Worm (Caenorhabditis elegans) whole organism, L4 larva: ENCODE measurements around the gene dpy-9.

Experiments
- F37D6.2 ChIP-seq: sonication (generic microtip); optimal IDR thresholded peaks from 2 replicates; lab custom pipeline; 2016; ENCODE audit warnings: mild to moderate bottlenecking, missing genetic modification characterization, missing compliant biosample characterization
- F49E8.2 ChIP-seq: sonication (generic microtip); optimal IDR thresholded peaks from 2 replicates; lab custom pipeline; 2016; ENCODE audit warnings: missing compliant biosample characterization, mild to moderate bottlenecking, missing genetic modification characterization, borderline replicate concordance
- T20F7.1 ChIP-seq: fragments of 200-800 bp; sonication (Bioruptor generic); optimal IDR thresholded peaks from 2 replicates; lab custom pipeline; 2018; ENCODE audit warnings: mild to moderate bottlenecking, missing genetic modification characterization, missing compliant biosample characterization
- Y75B8A.6 ChIP-seq: fragments of 200-800 bp; sonication (Bioruptor generic); IDR thresholded peaks from 2 replicates; pipeline ENCODE4 v1.3.6; 2022; ENCODE audit warnings: missing genetic modification reagents, missing genetic modification characterization, missing compliant biosample characterization
- aha-1 ChIP-seq: fragments of 150-350 bp; peaks from one replicate; lab custom pipeline; 2014; ENCODE audit warnings: missing biosample characterization, missing genetic modification characterization
- aly-2 ChIP-seq: sonication (generic microtip); optimal IDR thresholded peaks from 2 replicates; lab custom pipeline; 2018; ENCODE audit warnings: missing biosample characterization, missing genetic modification characterization
- attf-4 ChIP-seq: sonication (generic microtip); optimal IDR thresholded peaks from 3 replicates; lab custom pipeline; 2017; ENCODE audit warnings: missing biosample characterization, missing genetic modification characterization
- ceh-62 ChIP-seq: sonication (generic microtip); optimal IDR thresholded peaks from 2 replicates; lab custom pipeline; 2017; ENCODE audit warnings: missing biosample characterization, missing genetic modification characterization
- ctbp-1 ChIP-seq: fragments of 200-800 bp; sonication (Bioruptor generic); IDR thresholded peaks from 2 replicates; pipeline ENCODE4 v1.3.6; 2022; ENCODE audit warnings: missing genetic modification reagents, missing genetic modification characterization, missing compliant biosample characterization
- daf-16 ChIP-seq, 3 experiments: sonication (generic microtip); optimal IDR thresholded peaks; 2 replicates each; lab custom pipeline; 2016 to 2017; ENCODE audit warnings: missing genetic modification characterization in 3 of 3, missing genetic modification reagents in 3 of 3, mild to moderate bottlenecking in 2 of 3, missing compliant biosample characterization in 2 of 3, missing biosample characterization in 1 of 3, moderate library complexity in 1 of 3
- daf-8 ChIP-seq: fragments of 200-800 bp; sonication (Bioruptor generic); IDR thresholded peaks from 2 replicates; pipeline ENCODE4 v1.3.6; 2022; ENCODE audit warnings: missing genetic modification characterization, missing compliant biosample characterization
- dmd-6 ChIP-seq: fragments of 200-800 bp; sonication (Bioruptor generic); IDR thresholded peaks from 2 replicates; pipeline ENCODE4 v1.3.6; 2022; ENCODE audit warnings: missing genetic modification reagents, missing genetic modification characterization, missing compliant biosample characterization
- dmd-8 ChIP-seq: fragments of 200-800 bp; sonication (Bioruptor generic); IDR thresholded peaks from 2 replicates; pipeline ENCODE4 v1.3.6; 2022; ENCODE audit warnings: missing genetic modification characterization, missing compliant biosample characterization
- duxl-1 ChIP-seq: sonication (generic microtip); optimal IDR thresholded peaks from 2 replicates; lab custom pipeline; 2016; ENCODE audit warnings: mild to moderate bottlenecking, missing genetic modification characterization, moderate library complexity, missing compliant biosample characterization; ENCODE audit not compliant: poor library complexity
- dve-1 ChIP-seq: sonication (generic microtip); optimal IDR thresholded peaks from 2 replicates; lab custom pipeline; 2017; ENCODE audit warnings: antibody characterized with exemption, mild to moderate bottlenecking, missing genetic modification characterization, missing compliant biosample characterization; ENCODE audit not compliant: insufficient read depth
- egl-43 ChIP-seq: fragments of 200-800 bp; sonication (Bioruptor generic); IDR thresholded peaks from 2 replicates; pipeline ENCODE4 v1.3.6; 2022; ENCODE audit warnings: missing genetic modification reagents, missing genetic modification characterization, missing compliant biosample characterization
- fos-1 ChIP-seq: fragments of 150-350 bp; optimal IDR thresholded peaks from 2 replicates; lab custom pipeline; 2014; ENCODE audit warnings: missing biosample characterization, missing genetic modification characterization
- hif-1 ChIP-seq, 2 experiments: sonication (generic microtip); optimal IDR thresholded peaks; 2 replicates each; lab custom pipeline; 2016 to 2017; ENCODE audit warnings: missing compliant biosample characterization in 2 of 2, missing genetic modification characterization in 2 of 2, missing genetic modification reagents in 2 of 2, missing genotype in 2 of 2, mild to moderate bottlenecking in 1 of 2
- hlh-11 ChIP-seq: fragments of 200-800 bp; sonication (Bioruptor generic); optimal IDR thresholded peaks from 2 replicates; lab custom pipeline; 2018; ENCODE audit warnings: mild to moderate bottlenecking, missing genetic modification characterization, missing compliant biosample characterization
- hlh-30 ChIP-seq: sonication (generic microtip); optimal IDR thresholded peaks from 2 replicates; lab custom pipeline; 2017; ENCODE audit warnings: antibody characterized with exemption, mild to moderate bottlenecking, missing genetic modification characterization, missing compliant biosample characterization; ENCODE audit not compliant: insufficient read depth
- lin-13 ChIP-seq: fragments of 150-350 bp; optimal IDR thresholded peaks from 2 replicates; lab custom pipeline; 2014; ENCODE audit warnings: missing biosample characterization, missing genetic modification reagents, missing genetic modification characterization
- lin-29 ChIP-seq: fragments of 200-800 bp; sonication (Bioruptor generic); IDR thresholded peaks from 2 replicates; pipeline ENCODE4 v1.3.6; 2022; ENCODE audit warnings: missing genetic modification reagents, missing genetic modification characterization, missing compliant biosample characterization
- lsy-2 ChIP-seq, 2 experiments: fragments of 150-350 bp in 1 of 2; sonication (generic microtip) in 1 of 2; optimal IDR thresholded peaks; 2 replicates each; lab custom pipeline; 2014 to 2017; ENCODE audit warnings: missing biosample characterization in 2 of 2, missing genetic modification characterization in 2 of 2
- madf-5 ChIP-seq, 2 experiments: fragments of 200-800 bp; sonication (Bioruptor generic); IDR thresholded peaks; 2 replicates each; pipeline ENCODE4 v1.3.6; 2022; ENCODE audit warnings: missing compliant biosample characterization in 2 of 2, missing genetic modification characterization in 2 of 2
- mdl-1 ChIP-seq, 2 experiments: fragments of 150-350 bp in 1 of 2; sonication (generic microtip) in 1 of 2; optimal IDR thresholded peaks; 2 replicates each; lab custom pipeline; 2014 to 2017; ENCODE audit warnings: missing biosample characterization in 2 of 2, missing genetic modification characterization in 2 of 2
- mep-1 ChIP-seq: fragments of 150-350 bp; sonication (generic microtip); optimal IDR thresholded peaks from 3 replicates; lab custom pipeline; 2014; ENCODE audit warnings: missing biosample characterization, missing genetic modification characterization
- mxl-3 ChIP-seq: fragments of 200-800 bp; sonication (Bioruptor generic); optimal IDR thresholded peaks from 2 replicates; lab custom pipeline; 2018; ENCODE audit warnings: mild to moderate bottlenecking, missing genetic modification characterization, missing compliant biosample characterization
- nhr-28 ChIP-seq: fragments of 150-350 bp; optimal IDR thresholded peaks from 2 replicates; lab custom pipeline; 2014; ENCODE audit warnings: missing biosample characterization, missing genetic modification characterization
- nhr-42 ChIP-seq: fragments of 200-800 bp; sonication (Bioruptor generic); IDR thresholded peaks from 2 replicates; pipeline ENCODE4 v1.3.6; 2022; ENCODE audit warnings: missing genetic modification characterization, missing compliant biosample characterization
- nhr-48 ChIP-seq: sonication (generic microtip); optimal IDR thresholded peaks from 2 replicates; lab custom pipeline; 2016; ENCODE audit warnings: mild to moderate bottlenecking, missing genetic modification characterization, missing compliant biosample characterization
- nhr-77 ChIP-seq: fragments of 150-350 bp; optimal IDR thresholded peaks from 2 replicates; lab custom pipeline; 2014; ENCODE audit warnings: missing biosample characterization, missing genetic modification characterization
- php-3 ChIP-seq: fragments of 200-800 bp; sonication (Bioruptor generic); IDR thresholded peaks from 2 replicates; pipeline ENCODE4 v1.3.6; 2022; ENCODE audit warnings: missing genetic modification reagents, missing genetic modification characterization, missing compliant biosample characterization
- pqm-1 ChIP-seq: sonication (generic microtip); optimal IDR thresholded peaks from 2 replicates; lab custom pipeline; 2017; ENCODE audit warnings: missing biosample characterization, missing genetic modification characterization
- set-16 ChIP-seq: fragments of 200-800 bp; sonication (Bioruptor generic); IDR thresholded peaks from 2 replicates; pipeline ENCODE4 v1.3.6; 2022; ENCODE audit warnings: missing genetic modification reagents, missing genetic modification characterization, missing compliant biosample characterization
- snpc-1.2 ChIP-seq: fragments of 200-800 bp; sonication (Bioruptor generic); IDR thresholded peaks from 2 replicates; pipeline ENCODE4 v1.3.6; 2022; ENCODE audit warnings: missing genetic modification reagents, missing genetic modification characterization, missing compliant biosample characterization
- spr-1 ChIP-seq: sonication (generic microtip); optimal IDR thresholded peaks from 2 replicates; lab custom pipeline; 2016; ENCODE audit warnings: mild to moderate bottlenecking, missing genetic modification characterization, missing compliant biosample characterization
- spr-3 ChIP-seq: fragments of 200-800 bp; sonication (Bioruptor generic); optimal IDR thresholded peaks from 2 replicates; lab custom pipeline; 2018; ENCODE audit warnings: mild to moderate bottlenecking, missing genetic modification characterization, missing compliant biosample characterization
- tra-1 ChIP-seq: fragments of 200-800 bp; sonication (Bioruptor generic); IDR thresholded peaks from 2 replicates; pipeline ENCODE4 v1.3.6; 2022; ENCODE audit warnings: missing genetic modification reagents, missing genetic modification characterization, missing compliant biosample characterization
- unc-130 ChIP-seq: sonication (generic microtip); optimal IDR thresholded peaks from 2 replicates; lab custom pipeline; 2016; ENCODE audit warnings: missing genetic modification reagents, missing genetic modification characterization, missing compliant biosample characterization
- unc-39 ChIP-seq: sonication (generic microtip); optimal IDR thresholded peaks from 2 replicates; lab custom pipeline; 2017; ENCODE audit warnings: missing biosample characterization, missing genetic modification characterization
- unc-62 ChIP-seq, 3 experiments: fragments of 150-350 bp in 1 of 3; sonication (generic microtip); optimal IDR thresholded peaks in 2 of 3; peaks in 1 of 3; 1 replicate in 1 of 3; 2 replicates in 2 of 3; lab custom pipeline; 2014 to 2017; ENCODE audit warnings: missing biosample characterization in 3 of 3, missing genetic modification characterization in 3 of 3, missing genetic modification reagents in 3 of 3, missing genotype in 1 of 3
- zip-11 ChIP-seq: fragments of 200-800 bp; sonication (Bioruptor generic); IDR thresholded peaks from 2 replicates; pipeline ENCODE4 v1.3.6; 2022; ENCODE audit warnings: missing genetic modification characterization, missing compliant biosample characterization
- ztf-7 ChIP-seq: fragments of 150-350 bp; optimal IDR thresholded peaks from 2 replicates; lab custom pipeline; 2014; ENCODE audit warnings: missing biosample characterization, missing genetic modification characterization

dpy-9 gene

DNA sequence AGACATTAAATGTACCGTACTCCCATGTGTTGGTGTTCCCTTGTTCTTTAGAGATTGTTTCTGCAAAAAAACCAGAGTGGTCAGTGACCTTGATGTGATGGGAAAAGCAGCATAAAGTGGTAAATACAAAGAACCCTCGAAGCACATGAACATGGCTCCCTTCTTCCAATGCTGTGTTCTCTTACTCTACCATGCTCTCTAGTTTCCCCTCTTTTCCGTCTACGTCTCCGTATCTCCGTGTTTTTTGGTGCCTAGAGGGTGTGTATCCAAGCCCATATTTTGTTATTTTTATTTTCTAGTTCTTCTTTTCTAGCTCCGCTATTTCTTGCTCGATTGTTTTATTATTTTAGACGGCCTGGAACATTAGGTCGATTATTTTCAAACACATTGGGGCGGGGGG lies 47.6 kb upstream of the dpy-9 start (continued):
- TF ChIP-seq lin-29 (GFP tag; lab: Robert Waterston, UW) (no peak), hlh-30 (peak; percentile 54)

DNA sequence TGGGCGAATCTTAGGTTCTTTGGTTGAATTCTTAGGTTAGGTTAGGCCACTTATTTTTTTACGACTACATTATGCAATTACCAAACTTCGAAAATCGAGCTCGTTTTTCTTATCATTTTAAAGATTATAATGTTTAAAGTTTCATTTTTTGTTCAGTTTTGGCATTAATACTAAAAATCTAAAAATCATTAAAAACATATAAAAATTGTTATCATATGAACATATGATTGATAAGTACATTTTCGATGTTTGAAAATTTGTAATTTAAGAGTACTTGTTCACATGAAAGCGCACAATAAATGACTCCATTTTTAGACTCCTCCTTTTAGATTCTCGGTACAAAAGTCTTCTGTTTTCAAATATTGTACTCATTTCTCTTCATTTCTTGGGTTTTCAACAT lies 46.1 kb upstream of the dpy-9 start:
- TF ChIP-seq madf-5 (GFP tag; IDR thresholded peaks at IDR 0.05; lab: Robert Waterston, UW) (no peak), nhr-28 (peak; percentile 42), snpc-1.2 (no peak), spr-1 (tag; lab: Kevin White, UChicago) (no peak), daf-8 (GFP tag; lab: Robert Waterston, UW) (no peak), daf-16 (GFP tag; optimal IDR thresholded peaks at IDR 0.05; lab: Kevin White, UChicago) (no peak), daf-16 (tag; optimal IDR thresholded peaks at IDR 0.05; lab: Kevin White, UChicago) (peak; percentile 28), attf-4 (tag; lab: Kevin White, UChicago) (no peak), nhr-77 (tag; lab: Kevin White, UChicago) (peak; percentile 22), unc-130 (no peak), dve-1 (tag; lab: Kevin White, UChicago) (peak; percentile 52), pqm-1 (tag; lab: Kevin White, UChicago) (peak; percentile 22), php-3 (peak; percentile 89), tra-1 (GFP tag; lab: Robert Waterston, UW) (no peak), zip-11 (no peak), ceh-62 (tag; lab: Kevin White, UChicago) (no peak), dmd-8 (no peak), duxl-1 (tag; lab: Kevin White, UChicago) (no peak), set-16 (GFP tag; lab: Robert Waterston, UW) (no peak), hif-1 (tag; optimal IDR thresholded peaks at IDR 0.05; lab: Kevin White, UChicago) (no peak), hlh-30 (no peak), unc-39 (tag; lab: Kevin White, UChicago) (no peak), nhr-42 (no peak), lin-13 (no peak)
- TF ChIP-seq, all 104 proteins: peak for 6

DNA sequence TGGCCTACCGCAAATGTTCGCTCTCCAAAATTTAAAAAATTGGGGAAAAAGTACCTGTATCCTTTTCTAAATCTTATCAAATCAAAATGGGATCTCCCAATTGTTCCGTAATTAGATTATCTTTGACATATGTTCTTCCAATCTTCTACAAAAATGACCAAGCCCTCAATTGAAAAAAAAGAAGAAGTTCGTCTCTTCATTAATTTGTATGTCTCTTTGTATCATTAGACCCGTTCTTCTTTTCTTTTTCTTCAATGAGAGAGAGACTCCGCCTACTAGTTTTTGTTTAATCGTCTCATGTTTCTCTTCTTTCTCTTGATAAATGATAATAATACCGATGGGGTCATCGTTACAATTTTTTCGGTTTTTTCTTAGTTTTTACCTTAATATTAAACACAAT lies 44.3 kb upstream of the dpy-9 start:
- TF ChIP-seq fos-1 (tag; lab: Kevin White, UChicago), result no peak
- TF ChIP-seq unc-62 (GFP tag; optimal IDR thresholded peaks at IDR 0.05 in 1 of 2; lab: Kevin White, UChicago), result peak in 1 of 2 experiments; percentile 67
- TF ChIP-seq unc-62 (tag; optimal IDR thresholded peaks at IDR 0.05; lab: Kevin White, UChicago), result no peak
- TF ChIP-seq tra-1 (GFP tag; lab: Robert Waterston, UW), result 0 out of 2 replicates have a peak, but pooled peaks have one; percentile 20
- TF ChIP-seq aha-1 (tag; lab: Kevin White, UChicago), result peak; percentile 77
- peak; percentile 4 for TF ChIP-seq mep-1 (tag; lab: Kevin White, UChicago)
- no peak for TF ChIP-seq Y75B8A.6
- 0 out of 2 replicates have a peak, but pooled peaks have one; percentile 14 for TF ChIP-seq dmd-6 (GFP tag; lab: Robert Waterston, UW)
- no peak for TF ChIP-seq ztf-7
- TF ChIP-seq F49E8.2 (tag; lab: Kevin White, UChicago), result no peak
- TF ChIP-seq hlh-30, result peak; percentile 19
- peak; percentile 11 for TF ChIP-seq nhr-48 (tag; lab: Kevin White, UChicago)
- TF ChIP-seq, all 104 proteins: peak for 7

DNA sequence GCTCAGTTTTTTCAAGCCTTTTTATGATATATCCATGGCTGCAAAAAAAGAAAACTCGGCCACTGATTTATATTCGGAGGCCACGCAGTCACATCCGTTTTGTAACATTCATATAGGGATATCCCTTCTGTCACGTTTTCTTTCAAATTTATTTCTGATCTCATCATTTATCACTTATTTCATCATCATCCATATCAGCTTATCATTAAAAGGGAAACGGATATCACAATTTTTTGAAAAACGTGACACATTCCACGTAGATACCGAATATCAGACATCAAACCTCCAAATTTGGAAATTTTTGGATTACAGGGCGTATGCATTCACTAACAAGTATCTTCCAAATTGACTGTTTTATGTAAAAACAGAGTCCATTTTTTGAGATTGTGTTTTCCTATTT lies 43.7 kb upstream of the dpy-9 start:
- TF ChIP-seq aly-2, result no peak
- peak; percentile 33 for TF ChIP-seq mxl-3 (GFP tag; lab: Kevin White, UChicago)
- no peak for TF ChIP-seq T20F7.1
- TF ChIP-seq spr-3 (GFP tag; lab: Kevin White, UChicago), result no peak
- TF ChIP-seq hlh-11 (tag; lab: Kevin White, UChicago), result peak; percentile 28
- peak; percentile 17 to 67 for TF ChIP-seq mdl-1 (tag; optimal IDR thresholded peaks at IDR 0.05; lab: Kevin White, UChicago)
- no peak for TF ChIP-seq ztf-7
- TF ChIP-seq F37D6.2 (tag; lab: Kevin White, UChicago), result no peak
- no peak for TF ChIP-seq mep-1 (tag; lab: Kevin White, UChicago)
- no peak for TF ChIP-seq F49E8.2 (tag; lab: Kevin White, UChicago)
- no peak for TF ChIP-seq spr-1 (tag; lab: Kevin White, UChicago)
- peak; percentile 70 for TF ChIP-seq hlh-30
- no peak for TF ChIP-seq egl-43 (GFP tag; lab: Robert Waterston, UW)
- TF ChIP-seq nhr-28, result peak; percentile 40
- peak in 1 of 2 experiments; percentile 8 for TF ChIP-seq lsy-2 (tag; optimal IDR thresholded peaks at IDR 0.05; lab: Kevin White, UChicago)
- no peak for TF ChIP-seq Y75B8A.6
- TF ChIP-seq unc-62 (GFP tag; optimal IDR thresholded peaks at IDR 0.05 in 1 of 2; lab: Kevin White, UChicago), result peak in 1 of 2 experiments; percentile 85
- TF ChIP-seq unc-62 (tag; optimal IDR thresholded peaks at IDR 0.05; lab: Kevin White, UChicago), result no peak
- TF ChIP-seq ctbp-1 (GFP tag; lab: Robert Waterston, UW), result no peak
